Worm (Caenorhabditis elegans) whole organism, L2 larva: ENCODE data around the gene vha-2.

Experiments used
- C34F6.9 ChIP-seq: fragments of 150-350 bp; optimal IDR thresholded peaks from 2 replicates; lab custom pipeline; 2014; ENCODE audit warnings: missing biosample characterization, missing genetic modification characterization
- F13H6.1 ChIP-seq: sonication (generic microtip); optimal IDR thresholded peaks from 2 replicates; lab custom pipeline; 2016; ENCODE audit warnings: missing genetic modification characterization, missing compliant biosample characterization
- R02D3.7 ChIP-seq: fragments of 150-350 bp; optimal IDR thresholded peaks from 2 replicates; lab custom pipeline; 2014; ENCODE audit warnings: missing biosample characterization, missing genetic modification characterization
- Y55F3AM.14 ChIP-seq: fragments of 200-800 bp; sonication (Bioruptor generic); optimal IDR thresholded peaks from 2 replicates; lab custom pipeline; 2018; ENCODE audit warnings: mild to moderate bottlenecking, missing genetic modification characterization, missing compliant biosample characterization
- alr-1 ChIP-seq: fragments of 150-350 bp; optimal IDR thresholded peaks from 2 replicates; lab custom pipeline; 2014; ENCODE audit warnings: missing biosample characterization, missing genetic modification characterization
- aly-2 ChIP-seq: fragments of 150-350 bp; optimal IDR thresholded peaks from 2 replicates; lab custom pipeline; 2014; ENCODE audit warnings: missing biosample characterization, missing genetic modification characterization
- ama-1 ChIP-seq: fragments of 150-350 bp; optimal IDR thresholded peaks from 2 replicates; lab custom pipeline; 2018; ENCODE audit warnings: inconsistent platforms
- blmp-1 ChIP-seq: sonication (generic microtip); optimal IDR thresholded peaks from 2 replicates; lab custom pipeline; 2017; ENCODE audit warnings: missing genetic modification characterization, mild to moderate bottlenecking, missing compliant biosample characterization, antibody characterized with exemption, moderate library complexity; ENCODE audit not compliant: insufficient read depth
- ceh-82 ChIP-seq: fragments of 150-350 bp; optimal IDR thresholded peaks from 2 replicates; lab custom pipeline; 2014; ENCODE audit warnings: missing biosample characterization, missing genetic modification characterization
- crh-2 ChIP-seq: sonication (generic microtip); optimal IDR thresholded peaks from 2 replicates; lab custom pipeline; 2017; ENCODE audit warnings: missing biosample characterization, missing genetic modification characterization
- dmd-4 ChIP-seq: sonication (generic microtip); optimal IDR thresholded peaks from 2 replicates; lab custom pipeline; 2017; ENCODE audit warnings: missing biosample characterization, missing genetic modification characterization
- egl-27 ChIP-seq: sonication (generic microtip); optimal IDR thresholded peaks from 3 replicates; lab custom pipeline; 2017; ENCODE audit warnings: missing biosample characterization, missing genetic modification reagents, missing genetic modification characterization
- elt-1 ChIP-seq: fragments of 150-350 bp; optimal IDR thresholded peaks from 2 replicates; lab custom pipeline; 2014; ENCODE audit warnings: missing biosample characterization, missing genetic modification characterization
- gmeb-1 ChIP-seq: fragments of 150-350 bp; optimal IDR thresholded peaks from 2 replicates; lab custom pipeline; 2014; ENCODE audit warnings: missing biosample characterization, missing genetic modification characterization
- lin-13 ChIP-seq: fragments of 150-350 bp; optimal IDR thresholded peaks from 2 replicates; lab custom pipeline; 2014; ENCODE audit warnings: missing biosample characterization, missing genetic modification reagents, missing genetic modification characterization
- lsy-2 ChIP-seq, 2 experiments: fragments of 150-350 bp in 1 of 2; sonication (generic microtip) in 1 of 2; optimal IDR thresholded peaks; 2 replicates each; lab custom pipeline; 2014 to 2017; ENCODE audit warnings: missing biosample characterization in 2 of 2, missing genetic modification characterization in 2 of 2
- mab-5 ChIP-seq: fragments of 150-350 bp; optimal IDR thresholded peaks from 2 replicates; lab custom pipeline; 2014; ENCODE audit warnings: missing biosample characterization, missing genetic modification characterization
- mbf-1 ChIP-seq: sonication (generic microtip); optimal IDR thresholded peaks from 2 replicates; lab custom pipeline; 2017; ENCODE audit warnings: missing biosample characterization, missing genetic modification characterization
- mdl-1 ChIP-seq, 2 experiments: fragments of 150-350 bp in 1 of 2; sonication (generic microtip) in 1 of 2; optimal IDR thresholded peaks; 2 replicates each; lab custom pipeline; 2017; ENCODE audit warnings: missing biosample characterization in 2 of 2, missing genetic modification characterization in 2 of 2
- nhr-10 ChIP-seq: sonication (generic microtip); optimal IDR thresholded peaks from 2 replicates; lab custom pipeline; 2017; ENCODE audit warnings: missing biosample characterization, missing genetic modification characterization
- nhr-12 ChIP-seq: fragments of 150-350 bp; optimal IDR thresholded peaks from 2 replicates; lab custom pipeline; 2014; ENCODE audit warnings: missing biosample characterization, missing genetic modification characterization
- nhr-129 ChIP-seq: fragments of 150-350 bp; optimal IDR thresholded peaks from 2 replicates; lab custom pipeline; 2014; ENCODE audit warnings: missing biosample characterization, missing genetic modification characterization
- nhr-21 ChIP-seq: fragments of 150-350 bp; optimal IDR thresholded peaks from 2 replicates; lab custom pipeline; 2014; ENCODE audit warnings: missing biosample characterization, missing genetic modification characterization
- nhr-25 ChIP-seq: fragments of 150-350 bp; sonication (generic microtip); optimal IDR thresholded peaks from 3 replicates; lab custom pipeline; 2014; ENCODE audit warnings: missing biosample characterization, missing genetic modification characterization
- nhr-77 ChIP-seq: fragments of 150-350 bp; optimal IDR thresholded peaks from 2 replicates; lab custom pipeline; 2014; ENCODE audit warnings: missing biosample characterization, missing genetic modification characterization
- sma-3 ChIP-seq: sonication (generic microtip); optimal IDR thresholded peaks from 2 replicates; lab custom pipeline; 2016; ENCODE audit warnings: missing genetic modification reagents, missing genetic modification characterization, missing compliant biosample characterization
- sma-9 ChIP-seq, 2 experiments: fragments of 150-350 bp in 1 of 2; sonication (generic microtip) in 1 of 2; optimal IDR thresholded peaks; 2 replicates each; lab custom pipeline; 2014 to 2016; ENCODE audit warnings: missing genetic modification characterization in 2 of 2, mild to moderate bottlenecking in 1 of 2, missing biosample characterization in 1 of 2, missing compliant biosample characterization in 1 of 2, missing genetic modification reagents in 1 of 2, moderate library complexity in 1 of 2
- snpc-4 ChIP-seq: fragments of 150-350 bp; optimal IDR thresholded peaks from 2 replicates; lab custom pipeline; 2014; ENCODE audit warnings: missing biosample characterization, missing genetic modification characterization
- unc-55 ChIP-seq: fragments of 150-350 bp; sonication (generic microtip); optimal IDR thresholded peaks from 3 replicates; lab custom pipeline; 2014; ENCODE audit warnings: missing biosample characterization, missing genetic modification reagents, missing genetic modification characterization
- zag-1 ChIP-seq: fragments of 150-350 bp; optimal IDR thresholded peaks from 2 replicates; lab custom pipeline; 2014; ENCODE audit warnings: missing biosample characterization, missing genetic modification characterization
- ztf-1 ChIP-seq: fragments of 200-800 bp; sonication (Bioruptor generic); conservative IDR thresholded peaks from 2 replicates; pipeline ENCODE4 v1.3.6; 2022; ENCODE audit warnings: missing genetic modification characterization, missing compliant biosample characterization
- ztf-11 ChIP-seq: sonication (generic microtip); optimal IDR thresholded peaks from 2 replicates; lab custom pipeline; 2017; ENCODE audit warnings: missing biosample characterization, missing genetic modification characterization
- ztf-4 ChIP-seq: fragments of 150-350 bp; optimal IDR thresholded peaks from 2 replicates; lab custom pipeline; 2014; ENCODE audit warnings: missing biosample characterization, missing genetic modification characterization

The vha-2 gene

ce11 chrIII:9802045-9802444, 20.1 kb downstream of the vha-2 start:
- TF ChIP-seq alr-1 (tag; lab: Kevin White, UChicago) (no peak), C34F6.9 (tag; lab: Kevin White, UChicago) (no peak), egl-27 (no peak), blmp-1 (tag; lab: Kevin White, UChicago) (no peak), mab-5 (tag; lab: Kevin White, UChicago) (no peak)

- TF ChIP-seq elt-1 (tag; lab: Kevin White, UChicago) (no peak), lsy-2 (tag; optimal IDR thresholded peaks at IDR 0.05; lab: Kevin White, UChicago) (peak in 1 of 2 experiments; percentile 19), sma-9 (GFP tag; optimal IDR thresholded peaks at IDR 0.05; lab: Kevin White, UChicago) (no peak), sma-9 (tag; optimal IDR thresholded peaks at IDR 0.05; lab: Kevin White, UChicago) (no peak), ztf-11 (tag; lab: Kevin White, UChicago) (no peak), ztf-4 (tag; lab: Kevin White, UChicago) (peak; percentile 46), R02D3.7 (tag; lab: Kevin White, UChicago) (no peak), snpc-4 (no peak), nhr-12 (tag; lab: Kevin White, UChicago) (no peak), nhr-129 (tag; lab: Kevin White, UChicago) (peak; percentile 96), gmeb-1 (peak; percentile 19), nhr-21 (tag; lab: Kevin White, UChicago) (peak; percentile 26), mdl-1 (tag; optimal IDR thresholded peaks at IDR 0.05; lab: Kevin White, UChicago) (no peak), ztf-1 (GFP tag; lab: Robert Waterston, UW) (no peak), egl-27 (no peak), lin-13 (GFP tag; lab: Kevin White, UChicago) (peak; percentile 37), sma-3 (GFP tag; lab: Kevin White, UChicago) (peak; percentile 42)
Observed at ce11 chrIII:9804997-9805610, 23.1 kb downstream of the vha-2 start, which contains the start of gene riok-3. riok-3 (minus strand) TSS chrIII:9805011.

ce11 chrIII:9806968-9807559, 25.1 kb downstream of the vha-2 start, which contains the start of gene ZK632.4:
ZK632.4 (minus strand) TSS chrIII:9807454.
- TF ChIP-seq nhr-25 (tag; lab: Kevin White, UChicago) (peak; percentile 28), egl-27 (no peak), sma-9 (GFP tag; optimal IDR thresholded peaks at IDR 0.05; lab: Kevin White, UChicago) (peak; percentile 56), sma-9 (tag; optimal IDR thresholded peaks at IDR 0.05; lab: Kevin White, UChicago) (no peak), nhr-129 (tag; lab: Kevin White, UChicago) (peak; percentile 10), mbf-1 (tag; lab: Kevin White, UChicago) (no peak), zag-1 (no peak)

ce11 chrIII:9807560-9808046, 25.6 kb downstream of the vha-2 start:
- peak; percentile 46 for TF ChIP-seq blmp-1 (tag; lab: Kevin White, UChicago)
- TF ChIP-seq nhr-25 (tag; lab: Kevin White, UChicago): peak; percentile 75
- peak in 1 of 2 experiments; percentile 26 for TF ChIP-seq lsy-2 (tag; optimal IDR thresholded peaks at IDR 0.05; lab: Kevin White, UChicago)
- TF ChIP-seq lin-13 (GFP tag; lab: Kevin White, UChicago): no peak
- no peak for TF ChIP-seq R02D3.7 (tag; lab: Kevin White, UChicago)
- peak; percentile 3 for TF ChIP-seq Y55F3AM.14 (GFP tag; lab: Kevin White, UChicago)
- TF ChIP-seq crh-2 (tag; lab: Kevin White, UChicago): peak; percentile 23
- TF ChIP-seq sma-9 (GFP tag; optimal IDR thresholded peaks at IDR 0.05; lab: Kevin White, UChicago): peak; percentile 62
- TF ChIP-seq sma-9 (tag; optimal IDR thresholded peaks at IDR 0.05; lab: Kevin White, UChicago): no peak
- TF ChIP-seq ama-1 (lab: Kevin White, UChicago): peak; percentile 80
- peak; percentile 63 for TF ChIP-seq nhr-21 (tag; lab: Kevin White, UChicago)
- no peak for TF ChIP-seq mbf-1 (tag; lab: Kevin White, UChicago)
- TF ChIP-seq ztf-4 (tag; lab: Kevin White, UChicago): peak; percentile 14
- peak; percentile 13 for TF ChIP-seq nhr-129 (tag; lab: Kevin White, UChicago)
- TF ChIP-seq gmeb-1: peak; percentile 52
- TF ChIP-seq mdl-1 (tag; optimal IDR thresholded peaks at IDR 0.05; lab: Kevin White, UChicago): peak in 1 of 2 experiments; percentile 28
- no peak for TF ChIP-seq nhr-77 (tag; lab: Kevin White, UChicago)
- TF ChIP-seq sma-3 (GFP tag; lab: Kevin White, UChicago): peak; percentile 61
- TF ChIP-seq F13H6.1 (tag; lab: Kevin White, UChicago): no peak

- no peak for TF ChIP-seq ama-1 (lab: Kevin White, UChicago)
- TF ChIP-seq sma-9 (GFP tag; optimal IDR thresholded peaks at IDR 0.05; lab: Kevin White, UChicago): peak; percentile 15
- TF ChIP-seq sma-9 (tag; optimal IDR thresholded peaks at IDR 0.05; lab: Kevin White, UChicago): no peak
- TF ChIP-seq aly-2 (tag; lab: Kevin White, UChicago): no peak
- TF ChIP-seq elt-1 (tag; lab: Kevin White, UChicago): no peak
- peak; percentile 64 for TF ChIP-seq unc-55 (GFP tag; lab: Kevin White, UChicago)
- TF ChIP-seq lsy-2 (tag; optimal IDR thresholded peaks at IDR 0.05; lab: Kevin White, UChicago): peak in 1 of 2 experiments; percentile 65
- no peak for TF ChIP-seq mbf-1 (tag; lab: Kevin White, UChicago)
- TF ChIP-seq blmp-1 (tag; lab: Kevin White, UChicago): no peak
- TF ChIP-seq dmd-4: no peak
- no peak for TF ChIP-seq nhr-10 (tag; lab: Kevin White, UChicago)
- no peak for TF ChIP-seq ceh-82 (tag; lab: Kevin White, UChicago)
- TF ChIP-seq C34F6.9 (tag; lab: Kevin White, UChicago): peak; percentile 69
Observed at ce11 chrIII:9808179-9808578, 26.2 kb downstream of the vha-2 start, which contains the start of gene gtap-2. gtap-2 (plus strand) TSS chrIII:9808544.
